Worm (Caenorhabditis elegans): ENCODE measurements around the gene K04A8.1.

Gene K04A8.1

DNA sequence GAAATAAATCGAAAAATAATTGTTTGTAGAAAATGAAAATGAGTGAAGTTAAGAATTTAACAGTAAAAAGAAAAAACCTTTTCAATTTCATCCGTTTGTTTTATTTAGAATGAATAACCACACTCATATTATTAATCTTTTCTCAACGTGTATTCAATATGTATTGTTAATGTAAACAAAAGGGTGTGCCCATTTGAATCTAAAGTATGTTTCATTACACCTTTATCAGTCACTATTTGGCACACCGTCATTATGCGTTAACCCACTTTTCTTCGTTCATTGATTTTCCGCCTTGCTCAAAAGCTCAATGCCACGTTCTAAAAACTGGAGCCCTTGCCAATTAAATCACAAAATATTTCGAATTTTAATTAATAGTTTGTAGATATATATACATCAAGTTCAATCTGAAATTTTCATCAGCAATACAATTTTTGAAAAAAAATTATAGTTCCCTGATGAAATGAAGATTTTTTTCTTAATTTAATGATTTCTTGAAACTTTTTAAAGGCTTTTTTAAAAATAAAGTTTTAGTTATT, at the start of gene K04A8.1:
Gene K04A8.1, plus strand, starts transcription at position 486 of the 536 bp plus-strand sequence.
- no peak for TF ChIP-seq W03F9.2 (tag; optimal IDR thresholded peaks at IDR 0.05)
- TF ChIP-seq dao-5 (tag; optimal IDR thresholded peaks at IDR 0.05) = no peak
- TF ChIP-seq him-1 (tag; optimal IDR thresholded peaks at IDR 0.05) = no peak

DNA sequence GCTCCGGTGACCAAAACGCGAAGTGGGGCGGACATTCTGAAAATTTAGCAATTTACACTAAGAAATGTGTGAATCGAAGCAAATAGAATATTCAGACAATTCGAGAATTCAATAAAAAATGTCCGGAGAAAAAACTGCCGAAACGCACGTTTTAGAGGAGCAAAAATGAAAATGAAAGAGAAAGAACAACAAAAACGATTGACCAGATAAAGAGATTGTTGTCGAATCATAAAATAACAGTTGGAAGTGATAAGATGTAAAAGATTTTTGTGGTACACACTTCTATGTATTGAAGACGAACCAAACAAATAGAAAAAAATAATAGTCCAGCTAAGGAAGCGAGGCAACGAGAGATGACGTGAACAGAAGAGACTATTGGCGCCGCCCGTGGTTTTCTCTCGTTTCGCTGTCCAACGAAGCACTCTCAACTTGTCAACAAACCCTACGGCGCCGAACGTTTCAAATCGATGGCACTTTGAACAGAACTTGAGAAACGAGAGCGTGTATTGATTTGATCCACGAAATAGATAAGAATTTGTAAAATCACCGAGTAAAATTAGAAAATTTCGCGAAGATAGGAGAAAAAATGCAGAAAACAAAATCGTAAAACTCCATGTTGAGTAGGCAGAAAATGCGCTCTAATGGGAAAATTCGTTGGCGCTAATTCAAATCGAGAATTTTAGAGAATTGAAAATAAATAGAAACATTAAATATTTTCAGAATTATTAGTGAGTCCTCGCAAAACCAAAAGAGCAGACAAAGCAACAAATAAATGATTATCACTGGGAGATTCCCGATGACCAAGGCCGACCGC, 49.4 kb upstream of the K04A8.1 start, which contains the start of gene mdh-1:
Gene mdh-1, minus strand, starts transcription at position 36 of the 814 bp plus-strand sequence.
- TF ChIP-seq W03F9.2 (tag; optimal IDR thresholded peaks at IDR 0.05) (no peak), dao-5 (tag; optimal IDR thresholded peaks at IDR 0.05) (no peak), him-1 (tag; optimal IDR thresholded peaks at IDR 0.05) (no peak)

DNA sequence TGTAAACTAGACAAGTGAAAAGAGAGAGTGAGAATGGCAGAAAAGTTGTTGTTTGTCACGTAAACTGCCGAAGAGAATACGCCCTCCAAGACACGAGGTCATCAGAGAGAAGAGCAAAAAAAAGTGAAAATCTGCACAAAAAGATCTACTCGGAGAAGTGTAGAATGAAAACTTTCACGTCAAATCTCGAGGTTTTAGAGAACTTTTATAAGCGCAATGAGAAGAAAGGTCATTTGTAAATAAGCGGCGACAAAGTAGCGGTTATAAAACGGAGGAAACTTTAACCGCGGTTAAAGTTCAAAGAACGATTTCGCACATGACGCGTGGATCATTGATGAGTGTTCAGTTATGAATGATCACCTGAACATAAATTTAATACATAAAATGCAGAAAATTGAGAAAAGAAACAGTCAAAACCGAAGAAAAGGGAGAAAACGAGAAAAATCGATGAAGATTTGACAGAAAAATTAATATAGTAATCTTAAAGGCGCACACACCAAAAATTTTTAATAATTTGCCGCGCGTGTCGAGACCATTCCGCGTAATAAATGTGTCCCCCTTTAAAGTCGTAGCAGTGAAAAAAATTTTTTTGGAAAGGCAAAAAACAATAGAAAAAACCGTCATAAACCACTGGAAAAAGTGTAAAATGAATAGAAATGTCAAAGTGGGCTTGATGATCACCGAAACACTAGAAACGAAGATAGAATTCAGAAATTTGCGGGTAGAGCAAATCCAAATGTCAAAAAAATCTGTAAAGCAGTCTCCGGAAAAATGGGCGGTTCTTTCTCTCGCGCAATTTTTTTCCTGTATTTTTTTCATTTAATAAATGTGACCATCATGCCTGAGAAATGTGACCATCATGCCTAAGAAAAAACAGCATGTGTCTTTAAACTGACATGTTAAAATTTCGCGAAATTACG, 48.6 kb upstream of the K04A8.1 start:
- no peak for TF ChIP-seq W03F9.2 (tag; optimal IDR thresholded peaks at IDR 0.05)
- TF ChIP-seq him-1 (tag; optimal IDR thresholded peaks at IDR 0.05) = no peak
- no peak for TF ChIP-seq dao-5 (tag; optimal IDR thresholded peaks at IDR 0.05)

DNA sequence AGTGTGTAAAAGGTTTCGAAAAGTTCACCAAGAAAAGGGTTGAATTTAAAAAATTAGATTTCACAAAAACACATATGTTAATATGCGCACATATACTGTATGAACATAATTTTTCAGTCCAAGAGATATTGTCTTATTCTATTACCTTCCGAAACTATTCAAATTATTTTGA, 48.0 kb upstream of the K04A8.1 start, which contains the start of gene F46E10.3:
Gene F46E10.3, plus strand, starts transcription at position 73 of the 172 bp plus-strand sequence.
- TF ChIP-seq him-1 (tag; optimal IDR thresholded peaks at IDR 0.05) = no peak
- TF ChIP-seq W03F9.2 (tag; optimal IDR thresholded peaks at IDR 0.05) = no peak
- TF ChIP-seq dao-5 (tag; optimal IDR thresholded peaks at IDR 0.05) = no peak

DNA sequence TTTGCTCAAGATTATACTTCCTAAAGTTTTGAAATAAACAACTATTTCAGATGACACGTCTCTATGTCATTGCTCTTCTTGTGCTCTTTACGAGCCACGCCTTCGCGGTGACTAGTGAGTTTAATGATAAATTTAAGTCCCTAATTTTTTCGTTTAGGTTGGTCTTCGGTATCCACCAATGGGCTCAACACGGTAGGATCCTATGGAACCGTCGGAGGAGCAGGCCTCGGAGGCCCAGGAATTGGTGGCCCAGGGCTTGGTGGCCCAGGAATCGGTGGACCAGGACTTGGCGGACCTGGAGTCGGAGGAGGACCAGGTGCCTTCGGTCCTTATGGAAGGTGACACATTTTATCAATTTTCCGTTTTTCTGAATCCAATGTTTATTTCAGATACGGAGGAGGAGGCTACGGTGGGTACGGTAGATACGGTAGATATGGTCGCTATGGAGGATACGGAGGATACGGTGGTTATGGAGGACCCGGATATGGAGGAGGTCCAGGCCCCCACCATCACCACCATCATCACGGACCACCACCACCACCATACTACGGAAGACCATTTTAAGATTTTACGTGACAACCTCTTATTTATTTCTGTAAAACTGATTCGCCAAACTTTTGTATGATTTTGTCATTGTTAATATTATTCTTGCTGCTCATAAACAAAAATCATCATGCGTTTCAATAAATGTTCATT, 45.6 kb upstream of the K04A8.1 start, which contains the start of the genes F46E10.2 and F46E10.18:
Gene F46E10.2, plus strand, starts transcription at position 51 of the 696 bp plus-strand sequence.
Gene F46E10.18, plus strand, starts transcription at position 646 of the 696 bp plus-strand sequence.
- no peak for TF ChIP-seq dao-5 (tag; optimal IDR thresholded peaks at IDR 0.05)
- TF ChIP-seq him-1 (tag; optimal IDR thresholded peaks at IDR 0.05) = no peak
- no peak for TF ChIP-seq W03F9.2 (tag; optimal IDR thresholded peaks at IDR 0.05)

DNA sequence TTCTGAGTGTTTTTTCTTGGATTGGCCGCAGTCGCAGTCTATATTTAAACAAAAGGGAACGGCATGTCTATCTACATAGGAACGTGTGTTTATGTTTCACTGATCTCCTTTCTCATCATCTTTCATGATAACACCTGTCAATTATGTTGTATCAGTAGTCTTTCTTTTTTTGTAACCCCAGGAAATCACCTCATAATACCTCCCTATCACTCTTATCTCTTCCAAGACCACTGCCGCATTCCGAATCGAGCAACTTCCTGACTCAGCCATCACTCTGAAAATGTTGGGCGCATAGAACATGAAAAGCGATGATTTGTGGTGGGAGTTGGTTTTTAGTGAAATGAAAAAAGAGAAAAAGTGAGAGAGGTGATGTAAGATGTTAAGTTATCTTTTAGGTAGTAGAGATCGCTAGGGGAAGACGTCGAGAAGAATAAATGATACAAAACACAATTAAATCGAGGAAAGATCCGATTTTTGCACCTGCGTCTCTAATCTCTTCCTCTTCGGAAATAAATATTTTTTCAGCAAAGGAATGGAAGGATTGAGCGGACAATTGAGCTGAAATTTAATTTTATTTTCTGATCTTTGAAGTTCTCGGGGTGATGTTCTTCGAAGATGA, 43.1 kb upstream of the K04A8.1 start:
- TF ChIP-seq W03F9.2 (tag; optimal IDR thresholded peaks at IDR 0.05) (no peak), dao-5 (tag; optimal IDR thresholded peaks at IDR 0.05) (no peak), him-1 (tag; optimal IDR thresholded peaks at IDR 0.05) (no peak)

DNA sequence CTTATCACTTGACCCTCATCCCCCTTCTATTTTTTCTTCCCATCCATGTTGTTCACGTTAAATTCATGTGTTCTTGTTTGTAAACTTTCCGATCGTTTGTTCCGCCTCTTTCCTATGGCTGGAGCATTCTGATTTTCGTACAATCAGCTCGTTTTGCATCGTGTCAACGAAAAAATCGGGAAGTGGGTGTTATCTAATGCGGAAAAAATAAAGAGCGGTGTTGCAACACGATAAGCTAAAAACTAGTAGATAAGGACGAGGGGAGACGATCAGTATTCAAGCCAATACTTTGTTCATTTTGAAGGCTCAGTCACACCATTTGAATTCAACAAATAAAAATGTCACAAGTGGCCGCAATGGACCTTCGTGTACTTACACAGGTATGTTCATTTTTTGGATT, 41.4 kb upstream of the K04A8.1 start, which contains the start of gene acs-1:
Gene acs-1, plus strand, starts transcription at position 233 of the 400 bp plus-strand sequence.
- TF ChIP-seq him-1 (tag; optimal IDR thresholded peaks at IDR 0.05) (no peak), W03F9.2 (tag; optimal IDR thresholded peaks at IDR 0.05) (no peak), dao-5 (tag; optimal IDR thresholded peaks at IDR 0.05) (no peak)

DNA sequence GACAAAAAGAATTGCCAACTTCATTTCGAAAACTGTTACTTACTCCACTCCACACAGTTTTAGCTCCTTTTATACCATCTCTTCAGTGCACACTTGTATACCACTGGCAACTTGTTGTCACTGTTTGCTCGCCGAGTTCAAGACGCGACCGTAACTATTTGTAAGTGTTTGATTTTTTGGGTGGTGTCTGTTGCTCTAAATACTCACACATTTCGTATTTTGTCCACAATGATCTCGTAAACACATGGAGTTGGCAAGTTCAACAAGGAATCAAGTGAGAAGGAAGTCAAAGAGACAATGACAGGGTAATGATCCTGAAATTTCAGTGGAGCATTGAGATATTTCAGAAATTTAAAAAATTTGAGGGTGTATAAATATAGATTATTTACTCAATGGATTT, 33.1 kb upstream of the K04A8.1 start, which contains the start of gene hpo-26:
Gene hpo-26, minus strand, starts transcription at position 31 of the 400 bp plus-strand sequence.
- TF ChIP-seq W03F9.2 (tag; optimal IDR thresholded peaks at IDR 0.05) (no peak), him-1 (tag; optimal IDR thresholded peaks at IDR 0.05) (no peak), dao-5 (tag; optimal IDR thresholded peaks at IDR 0.05) (no peak)

DNA sequence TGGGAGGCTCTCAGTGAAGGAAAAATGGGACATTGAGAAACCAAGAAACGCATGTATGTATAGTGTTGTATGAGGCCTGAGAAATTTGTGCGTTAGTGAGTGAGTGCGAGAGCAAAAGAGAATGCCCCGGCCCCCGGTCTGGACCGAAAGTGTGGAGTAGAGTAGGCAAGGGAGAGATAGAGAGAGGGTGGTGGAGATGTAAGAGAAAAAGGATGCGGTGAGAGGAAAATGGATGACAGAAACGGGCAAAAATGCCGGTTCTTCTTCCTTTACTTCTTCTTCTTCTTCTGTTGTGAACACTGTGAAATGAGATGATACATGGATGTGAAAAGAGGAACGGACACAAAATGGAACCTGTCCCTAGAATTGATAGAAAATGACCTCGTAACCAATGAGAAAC, 27.8 kb upstream of the K04A8.1 start:
- TF ChIP-seq dao-5 (tag; optimal IDR thresholded peaks at IDR 0.05) (no peak), him-1 (tag; optimal IDR thresholded peaks at IDR 0.05) (no peak), W03F9.2 (tag; optimal IDR thresholded peaks at IDR 0.05) (no peak)

DNA sequence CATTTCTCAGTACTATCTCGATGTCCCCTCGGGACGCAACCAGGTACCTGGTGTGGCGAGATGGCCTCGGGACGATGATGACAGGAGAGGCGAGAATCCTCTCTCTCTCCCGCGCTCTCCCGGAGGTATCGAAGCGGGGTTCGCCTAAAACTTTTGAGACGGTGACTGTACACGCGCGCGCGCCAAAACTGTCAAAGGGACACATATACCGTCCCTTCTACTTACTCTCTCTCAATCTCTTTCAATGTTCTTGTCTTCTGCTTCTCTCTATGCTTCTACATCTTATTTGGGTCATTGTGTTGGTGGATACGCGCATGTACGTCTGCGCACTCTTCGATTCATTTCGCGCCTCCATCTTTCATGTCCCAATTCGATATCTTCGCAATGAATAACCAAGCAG, 24.3 kb upstream of the K04A8.1 start:
- no peak for TF ChIP-seq him-1 (tag; optimal IDR thresholded peaks at IDR 0.05)
- no peak for TF ChIP-seq W03F9.2 (tag; optimal IDR thresholded peaks at IDR 0.05)
- no peak for TF ChIP-seq dao-5 (tag; optimal IDR thresholded peaks at IDR 0.05)

DNA sequence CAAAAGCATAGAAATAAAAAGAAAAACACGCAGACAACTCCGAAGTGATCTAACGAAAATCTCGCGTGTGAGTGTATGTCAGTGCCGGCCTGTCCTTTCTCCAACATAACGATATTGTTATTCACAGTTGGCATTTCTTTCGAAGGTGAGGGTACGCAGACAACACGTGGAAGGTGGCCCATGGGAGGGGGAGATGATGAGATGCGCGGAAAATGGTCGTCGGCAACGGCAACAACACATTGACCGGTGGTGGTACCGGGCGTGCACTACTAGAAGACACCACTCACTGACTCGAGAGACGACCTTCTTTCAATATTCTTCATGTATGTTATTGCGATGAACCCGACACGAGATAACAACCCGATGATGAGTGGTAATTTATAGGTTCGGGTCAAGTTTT, 21.1 kb upstream of the K04A8.1 start:
- TF ChIP-seq dao-5 (tag; optimal IDR thresholded peaks at IDR 0.05) (no peak), him-1 (tag; optimal IDR thresholded peaks at IDR 0.05) (no peak), W03F9.2 (tag; optimal IDR thresholded peaks at IDR 0.05) (no peak)

DNA sequence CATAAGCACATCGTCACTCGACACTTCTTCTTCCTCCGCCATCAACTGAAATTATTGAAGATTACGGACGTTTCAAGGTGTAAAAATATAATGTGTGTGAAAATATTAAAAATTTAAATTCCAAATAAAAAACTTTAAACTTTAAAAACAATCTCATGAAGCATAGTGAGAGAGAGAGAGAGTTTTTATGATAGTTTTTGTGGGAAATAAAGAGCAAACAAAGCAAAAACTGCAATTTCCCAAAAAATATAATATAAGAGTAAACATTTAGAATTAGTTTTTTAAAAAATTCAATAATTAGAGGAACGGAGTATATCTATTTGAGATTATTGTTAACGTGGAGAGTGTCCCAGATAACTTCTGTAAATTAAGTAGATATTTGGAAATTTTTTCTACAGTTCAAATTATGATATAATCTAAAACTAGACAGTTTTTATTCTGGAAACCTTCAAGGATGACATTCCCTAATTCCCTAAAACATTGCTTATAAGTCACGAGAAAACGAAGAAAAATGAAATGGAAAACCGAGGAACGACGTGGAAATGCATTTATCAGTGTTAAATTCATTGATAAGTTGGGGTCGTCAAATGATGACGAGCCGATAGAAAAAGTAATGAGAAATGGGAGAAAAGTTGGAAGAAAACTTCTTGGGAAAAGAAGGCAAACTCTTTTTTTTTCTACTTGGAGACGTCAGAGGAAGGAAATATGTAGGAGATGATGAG, 19.5 kb upstream of the K04A8.1 start, which contains the start of gene dre-1:
Gene dre-1, minus strand, starts transcription at position 51 of the 722 bp plus-strand sequence.
- TF ChIP-seq W03F9.2 (tag; optimal IDR thresholded peaks at IDR 0.05) (no peak), him-1 (tag; optimal IDR thresholded peaks at IDR 0.05) (no peak), dao-5 (tag; optimal IDR thresholded peaks at IDR 0.05) (no peak)

All from whole organism, L4/young adult.